Fruit fly (Drosophila melanogaster) whole organism, embryonic: ENCODE measurements around the gene CG33552.

ENCODE experiments used
- C15 ChIP-seq: fragments of 200-800 bp; sonication (Bioruptor generic); IDR thresholded peaks from 3 replicates; pipeline ENCODE4 v1.3.6; 2022; ENCODE audit warnings: missing biosample characterization, missing genetic modification characterization
- CG11398 ChIP-seq: fragments of 200-800 bp; sonication (Bioruptor generic); optimal IDR thresholded peaks from 2 replicates; lab custom pipeline; 2016; ENCODE audit warnings: missing biosample characterization, missing genetic modification characterization
- CG12236 ChIP-seq: fragments of 200-800 bp; sonication (Bioruptor generic); optimal IDR thresholded peaks from 2 replicates; lab custom pipeline; 2016; ENCODE audit warnings: missing biosample characterization, missing genetic modification characterization
- CG15479 ChIP-seq: fragments of 200-800 bp; sonication (Bioruptor generic); optimal IDR thresholded peaks from 3 replicates; lab custom pipeline; 2019; ENCODE audit warnings: missing biosample characterization, mild to moderate bottlenecking, missing genetic modification characterization, moderate library complexity
- CG15601 ChIP-seq: fragments of 200-800 bp; sonication (Bioruptor generic); optimal IDR thresholded peaks from 3 replicates; lab custom pipeline; 2019; ENCODE audit warnings: missing biosample characterization, mild to moderate bottlenecking, missing genetic modification characterization, moderate library complexity
- CG17361 ChIP-seq: fragments of 200-800 bp; sonication (Bioruptor generic); IDR thresholded peaks from 3 replicates; pipeline ENCODE4 v1.3.6; 2022; ENCODE audit warnings: missing biosample characterization, missing genetic modification characterization
- CG17829 ChIP-seq: fragments of 200-800 bp; optimal IDR thresholded peaks from 2 replicates; lab custom pipeline; 2019; ENCODE audit warnings: missing biosample characterization, mild to moderate bottlenecking, missing genetic modification characterization, moderate library complexity
- CG31365 ChIP-seq: fragments of 200-800 bp; sonication (Bioruptor generic); optimal IDR thresholded peaks from 2 replicates; lab custom pipeline; 2018; ENCODE audit warnings: missing biosample characterization, mild to moderate bottlenecking, missing genetic modification characterization
- CG34376 ChIP-seq: fragments of 200-800 bp; sonication (Bioruptor generic); optimal IDR thresholded peaks from 2 replicates; lab custom pipeline; 2018; ENCODE audit warnings: missing biosample characterization, mild to moderate bottlenecking, missing genetic modification characterization
- CG6854 ChIP-seq: fragments of 200-800 bp; sonication (Bioruptor generic); optimal IDR thresholded peaks from 3 replicates; lab custom pipeline; 2017; ENCODE audit warnings: missing biosample characterization, mild to moderate bottlenecking, missing genetic modification characterization
- CG7271 ChIP-seq: fragments of 200-800 bp; sonication (Bioruptor generic); optimal IDR thresholded peaks from 2 replicates; lab custom pipeline; 2018; ENCODE audit warnings: missing biosample characterization, mild to moderate bottlenecking, missing genetic modification characterization, moderate library complexity
- CG9797 ChIP-seq: fragments of 200-800 bp; sonication (Bioruptor generic); optimal IDR thresholded peaks from 3 replicates; lab custom pipeline; 2018; ENCODE audit warnings: missing biosample characterization, mild to moderate bottlenecking, missing genetic modification characterization
- CG9817 ChIP-seq: fragments of 200-800 bp; sonication (Bioruptor generic); optimal IDR thresholded peaks from 2 replicates; lab custom pipeline; 2018; ENCODE audit warnings: missing biosample characterization, mild to moderate bottlenecking, missing genetic modification characterization, moderate library complexity
- CG9876 ChIP-seq: fragments of 200-800 bp; sonication (Bioruptor generic); optimal IDR thresholded peaks from 2 replicates; lab custom pipeline; 2016; ENCODE audit warnings: missing biosample characterization, missing genetic modification characterization
- CTCF ChIP-seq: fragments of 200-800 bp; sonication (Bioruptor generic); optimal IDR thresholded peaks from 2 replicates; lab custom pipeline; 2017; ENCODE audit warnings: missing biosample characterization, mild to moderate bottlenecking, missing genetic modification characterization, moderate library complexity
- Camta ChIP-seq: fragments of 200-800 bp; sonication (Bioruptor generic); optimal IDR thresholded peaks from 2 replicates; lab custom pipeline; 2016; ENCODE audit warnings: missing biosample characterization, missing genetic modification characterization
- D19A ChIP-seq: fragments of 200-800 bp; optimal IDR thresholded peaks from 3 replicates; lab custom pipeline; 2019; ENCODE audit warnings: missing biosample characterization, mild to moderate bottlenecking, missing genetic modification characterization, moderate library complexity
- Dad ChIP-seq: fragments of 200-800 bp; sonication (Bioruptor generic); optimal IDR thresholded peaks from 3 replicates; lab custom pipeline; 2016; ENCODE audit warnings: missing biosample characterization, missing genetic modification characterization
- Doc3 ChIP-seq: fragments of 200-800 bp; sonication (Bioruptor generic); IDR thresholded peaks from 3 replicates; pipeline ENCODE4 v1.3.6; 2022; ENCODE audit warnings: missing biosample characterization, missing genetic modification characterization; ENCODE audit not compliant: partially characterized antibody
- E2f1 ChIP-seq: fragments of 200-800 bp; sonication (Bioruptor generic); IDR thresholded peaks from 2 replicates; pipeline ENCODE4 v1.3.6; 2022; ENCODE audit warnings: missing biosample characterization, missing genetic modification characterization
- Eip74EF ChIP-seq, 2 experiments: fragments of 200-800 bp in 1 of 2; fragments of >200 bp in 1 of 2; sonication (Bioruptor generic) in 1 of 2; optimal IDR thresholded peaks; 2 replicates each; lab custom pipeline; 2017 to 2019; ENCODE audit warnings: missing biosample characterization in 2 of 2, missing genetic modification characterization in 2 of 2, mild to moderate bottlenecking in 1 of 2, moderate library complexity in 1 of 2
- Gsc ChIP-seq: fragments of 200-800 bp; sonication (Bioruptor generic); IDR thresholded peaks from 2 replicates; pipeline ENCODE4 v1.3.6; 2022; ENCODE audit warnings: missing biosample characterization, missing genetic modification characterization
- HLH3B ChIP-seq: fragments of 200-800 bp; sonication (Bioruptor generic); IDR thresholded peaks from 2 replicates; pipeline ENCODE4 v1.3.6; 2022; ENCODE audit warnings: missing biosample characterization, missing genetic modification characterization
- Hr39 ChIP-seq: fragments of >200 bp; optimal IDR thresholded peaks from 2 replicates; lab custom pipeline; 2017
- Hr78 ChIP-seq, 2 experiments: fragments of 200-800 bp in 1 of 2; fragments of >200 bp in 1 of 2; sonication (Bioruptor generic) in 1 of 2; optimal IDR thresholded peaks; 2 replicates each; lab custom pipeline; 2017 to 2019; ENCODE audit warnings: missing biosample characterization in 2 of 2, missing genetic modification characterization in 2 of 2, mild to moderate bottlenecking in 1 of 2, moderate library complexity in 1 of 2
- MBD-R2 ChIP-seq: fragments of 200-800 bp; sonication (Bioruptor generic); IDR thresholded peaks from 2 replicates; pipeline ENCODE4 v1.3.6; 2022; ENCODE audit warnings: missing biosample characterization, missing genetic modification characterization
- MESR4 ChIP-seq: fragments of 200-800 bp; sonication (Bioruptor generic); optimal IDR thresholded peaks from 2 replicates; lab custom pipeline; 2018; ENCODE audit warnings: missing biosample characterization, mild to moderate bottlenecking, missing genetic modification characterization, moderate library complexity
- Mes4 ChIP-seq: fragments of 200-800 bp; sonication (Bioruptor generic); optimal IDR thresholded peaks from 2 replicates; lab custom pipeline; 2016; ENCODE audit warnings: missing biosample characterization, missing genetic modification characterization
- Oaz ChIP-seq: fragments of 200-800 bp; sonication (Bioruptor generic); IDR thresholded peaks from 2 replicates; pipeline ENCODE4 v1.3.6; 2022; ENCODE audit warnings: missing biosample characterization, missing genetic modification characterization
- Optix ChIP-seq: fragments of 200-800 bp; sonication (Bioruptor generic); IDR thresholded peaks from 3 replicates; pipeline ENCODE4 v1.3.6; 2022; ENCODE audit warnings: missing biosample characterization, missing genetic modification characterization
- Side ChIP-seq: fragments of 200-800 bp; sonication (Bioruptor generic); optimal IDR thresholded peaks from 2 replicates; lab custom pipeline; 2016; ENCODE audit warnings: missing biosample characterization, missing genetic modification characterization
- Trl ChIP-seq, 3 experiments: fragments of >200 bp in 2 of 3; fragments of 200-800 bp in 1 of 3; sonication (Bioruptor generic) in 1 of 3; optimal IDR thresholded peaks; 2 replicates in 1 of 3; 3 replicates in 2 of 3; lab custom pipeline; 2016 to 2017; ENCODE audit warnings: missing biosample characterization in 1 of 3, missing genetic modification characterization in 1 of 3
- YL-1 ChIP-seq: fragments of 200-800 bp; sonication (Bioruptor generic); optimal IDR thresholded peaks from 3 replicates; lab custom pipeline; 2017; ENCODE audit warnings: missing biosample characterization, mild to moderate bottlenecking, missing genetic modification characterization
- az2 ChIP-seq: fragments of 200-800 bp; sonication (Bioruptor generic); optimal IDR thresholded peaks from 3 replicates; lab custom pipeline; 2016; ENCODE audit warnings: missing biosample characterization, missing genetic modification characterization
- br ChIP-seq: fragments of >200 bp; optimal IDR thresholded peaks from 2 replicates; lab custom pipeline; 2017
- chif ChIP-seq, 2 experiments: fragments of 200-800 bp; sonication (Bioruptor generic); optimal IDR thresholded peaks; 3 replicates each; lab custom pipeline; 2016; ENCODE audit warnings: missing biosample characterization in 2 of 2, missing genetic modification characterization in 2 of 2
- dan ChIP-seq: fragments of 200-800 bp; sonication (Bioruptor generic); IDR thresholded peaks from 2 replicates; pipeline ENCODE4 v1.3.6; 2022; ENCODE audit warnings: missing biosample characterization, missing genetic modification characterization
- dimm ChIP-seq: fragments of 200-800 bp; sonication (Bioruptor generic); IDR thresholded peaks from 2 replicates; pipeline ENCODE4 v1.3.6; 2022; ENCODE audit warnings: missing biosample characterization, missing genetic modification characterization
- esg ChIP-seq: fragments of 200-800 bp; sonication (Bioruptor generic); conservative IDR thresholded peaks from 2 replicates; pipeline ENCODE4 v1.3.6; 2022; ENCODE audit warnings: missing biosample characterization, missing genetic modification characterization
- fd102C ChIP-seq: fragments of 200-800 bp; sonication (Bioruptor generic); optimal IDR thresholded peaks from 2 replicates; lab custom pipeline; 2018; ENCODE audit warnings: missing biosample characterization, mild to moderate bottlenecking, missing genetic modification characterization, moderate library complexity
- gcm ChIP-seq: fragments of 200-800 bp; sonication (Bioruptor generic); optimal IDR thresholded peaks from 2 replicates; lab custom pipeline; 2019; ENCODE audit warnings: missing biosample characterization, mild to moderate bottlenecking, missing genetic modification characterization, moderate library complexity
- jumu ChIP-seq: fragments of 200-800 bp; sonication (Bioruptor generic); optimal IDR thresholded peaks from 3 replicates; lab custom pipeline; 2016; ENCODE audit warnings: missing biosample characterization, missing genetic modification characterization
- org-1 ChIP-seq: fragments of 200-800 bp; sonication (Bioruptor generic); optimal IDR thresholded peaks from 2 replicates; lab custom pipeline; 2017; ENCODE audit warnings: missing biosample characterization, missing genetic modification characterization
- prd ChIP-seq, 3 experiments: fragments of >200 bp in 2 of 3; fragments of 200-800 bp in 1 of 3; sonication (Bioruptor generic) in 1 of 3; optimal IDR thresholded peaks in 2 of 3; IDR thresholded peaks in 1 of 3; 2 replicates in 2 of 3; 3 replicates in 1 of 3; pipeline versions ENCODE4 v1.3.6 to Lab custom; 2017 to 2022; ENCODE audit warnings: missing biosample characterization in 1 of 3, missing genetic modification characterization in 1 of 3
- stc ChIP-seq: fragments of 200-800 bp; sonication (Bioruptor generic); IDR thresholded peaks from 2 replicates; pipeline ENCODE4 v1.3.6; 2022; ENCODE audit warnings: missing biosample characterization, missing genetic modification characterization
- unc-4 ChIP-seq: fragments of 200-800 bp; sonication (Bioruptor generic); IDR thresholded peaks from 2 replicates; pipeline ENCODE4 v1.3.6; 2022; ENCODE audit warnings: missing biosample characterization, missing genetic modification characterization; ENCODE audit not compliant: partially characterized antibody
- usp ChIP-seq: fragments of >200 bp; optimal IDR thresholded peaks from 2 replicates; lab custom pipeline; 2017; ENCODE audit warnings: missing biosample characterization, missing genetic modification characterization
- vnd ChIP-seq: fragments of 200-800 bp; sonication (Bioruptor generic); IDR thresholded peaks from 3 replicates; pipeline ENCODE4 v1.3.6; 2022; ENCODE audit warnings: missing biosample characterization, missing genetic modification characterization; ENCODE audit not compliant: partially characterized antibody
- yki ChIP-seq: fragments of >200 bp; optimal IDR thresholded peaks from 3 replicates; lab custom pipeline; 2018

The CG33552 gene

dm6 chr2L:16683958-16684877, 1.9 kb downstream of the CG33552 start, which contains the start of gene CG31807 (continued):
- TF ChIP-seq dimm (GFP tag; lab: Robert Waterston, UW) (no peak; the same call in 1 of the 2 replicates), CG31365 (tag; lab: Kevin White, UChicago) (no peak), Gsc (GFP tag; lab: Robert Waterston, UW) (no peak), CG34376 (GFP tag; lab: Kevin White, UChicago) (no peak), usp (no peak), C15 (GFP tag; lab: Robert Waterston, UW) (no peak), CTCF (GFP tag; lab: Kevin White, UChicago) (peak; percentile 29), dan (GFP tag; lab: Robert Waterston, UW) (no peak), prd (optimal IDR thresholded peaks at IDR 0.05; lab: Kevin White, UChicago) (no peak), prd (GFP tag; IDR thresholded peaks at IDR 0.05; lab: Robert Waterston, UW) (peak; percentile 27; the same call in 1 of the 3 replicates), CG12236 (GFP tag; lab: Kevin White, UChicago) (peak; percentile 63), Mes4 (GFP tag; lab: Kevin White, UChicago) (peak; percentile 75), D19A (tag; lab: Kevin White, UChicago) (peak; percentile 73), CG15601 (tag; lab: Kevin White, UChicago) (peak; percentile 55), Camta (GFP tag; lab: Kevin White, UChicago) (peak; percentile 73), vnd (GFP tag; lab: Robert Waterston, UW) (no peak), Optix (GFP tag; lab: Robert Waterston, UW) (peak; percentile 57; the same call in 1 of the 3 replicates), Doc3 (no peak), Side (GFP tag; lab: Kevin White, UChicago) (peak; percentile 47), chif (GFP tag; optimal IDR thresholded peaks at IDR 0.05; lab: Kevin White, UChicago) (peak; percentile 30 to 63), CG17829 (tag; lab: Kevin White, UChicago) (peak; percentile 79), MBD-R2 (GFP tag; lab: Robert Waterston, UW) (no peak), MESR4 (no peak), fd102C (GFP tag; lab: Kevin White, UChicago) (no peak), E2f1 (GFP tag; lab: Robert Waterston, UW) (no peak), YL-1 (no peak), jumu (GFP tag; lab: Kevin White, UChicago) (no peak), yki (lab: Kevin White, UChicago) (no peak), CG15479 (GFP tag; lab: Kevin White, UChicago) (no peak), Hr39 (lab: Kevin White, UChicago) (no peak), Trl (optimal IDR thresholded peaks at IDR 0.05; lab: Kevin White, UChicago) (no peak), Trl (GFP tag; optimal IDR thresholded peaks at IDR 0.05; lab: Kevin White, UChicago) (peak; percentile 65), CG11398 (GFP tag; lab: Kevin White, UChicago) (no peak), Dad (peak; percentile 19), CG17361 (GFP tag; lab: Robert Waterston, UW) (peak; percentile 86), CG9876 (no peak), org-1 (GFP tag; lab: Kevin White, UChicago) (peak; percentile 80), HLH3B (GFP tag; lab: Robert Waterston, UW) (peak; percentile 41; the same call in 1 of the 2 replicates), Hr78 (GFP tag; optimal IDR thresholded peaks at IDR 0.05; lab: Kevin White, UChicago) (peak in 1 of 2 experiments; percentile 4), unc-4 (GFP tag; lab: Robert Waterston, UW) (no peak), gcm (peak; percentile 85), CG6854 (GFP tag; lab: Kevin White, UChicago) (peak; percentile 45), CG9817 (tag; lab: Kevin White, UChicago) (peak; percentile 55), CG7271 (tag; lab: Kevin White, UChicago) (no peak), CG9797 (GFP tag; lab: Kevin White, UChicago) (no peak), br (lab: Kevin White, UChicago) (no peak), Oaz (GFP tag; lab: Robert Waterston, UW) (no peak), stc (peak; percentile 55; the same call in 1 of the 2 replicates), Eip74EF (GFP tag; optimal IDR thresholded peaks at IDR 0.05; lab: Kevin White, UChicago) (peak in 1 of 2 experiments; percentile 73), az2 (GFP tag; lab: Kevin White, UChicago) (peak; percentile 69), esg (0 out of 2 replicates have a peak, but pooled peaks have one; percentile 12)
